Fruit fly (Drosophila melanogaster) whole organism, embryonic: ENCODE data around the gene SNRPG.

Experiments used
- ATbp ChIP-seq: fragments of 200-800 bp; sonication (Bioruptor generic); optimal IDR thresholded peaks from 2 replicates; lab custom pipeline; 2017; ENCODE audit warnings: missing biosample characterization, mild to moderate bottlenecking, missing genetic modification characterization, missing genetic modification reagents
- Aef1 ChIP-seq: fragments of 200-800 bp; sonication (Bioruptor generic); IDR thresholded peaks from 3 replicates; pipeline ENCODE4 v1.3.6; 2022; ENCODE audit warnings: missing biosample characterization, missing genetic modification characterization
- CG12744 ChIP-seq: fragments of 200-800 bp; sonication (Bioruptor generic); optimal IDR thresholded peaks from 2 replicates; lab custom pipeline; 2016; ENCODE audit warnings: missing biosample characterization, missing genetic modification characterization
- CG13424 ChIP-seq: fragments of 200-800 bp; sonication (Bioruptor generic); optimal IDR thresholded peaks from 2 replicates; lab custom pipeline; 2019; ENCODE audit warnings: missing biosample characterization, mild to moderate bottlenecking, missing genetic modification characterization, moderate library complexity
- CG15269 ChIP-seq: fragments of 200-800 bp; sonication (Bioruptor generic); optimal IDR thresholded peaks from 2 replicates; lab custom pipeline; 2018; ENCODE audit warnings: missing biosample characterization, mild to moderate bottlenecking, missing genetic modification characterization, moderate library complexity
- CG16815 ChIP-seq: fragments of 200-800 bp; sonication (Bioruptor generic); optimal IDR thresholded peaks from 3 replicates; lab custom pipeline; 2017; ENCODE audit warnings: missing biosample characterization, mild to moderate bottlenecking, missing genetic modification characterization
- CG2199 ChIP-seq: fragments of 200-800 bp; sonication (Bioruptor generic); IDR thresholded peaks from 3 replicates; pipeline ENCODE4 v1.3.6; 2022; ENCODE audit warnings: missing biosample characterization, missing genetic modification characterization
- CG2678 ChIP-seq: fragments of 200-800 bp; sonication (Bioruptor generic); optimal IDR thresholded peaks from 3 replicates; lab custom pipeline; 2019; ENCODE audit warnings: missing biosample characterization, mild to moderate bottlenecking, missing genetic modification characterization, moderate library complexity
- CG30403 ChIP-seq: fragments of 200-800 bp; sonication (Bioruptor generic); optimal IDR thresholded peaks from 3 replicates; lab custom pipeline; 2016; ENCODE audit warnings: missing biosample characterization, missing genetic modification characterization
- CG31388 ChIP-seq: fragments of 200-800 bp; sonication (Bioruptor generic); optimal IDR thresholded peaks from 2 replicates; lab custom pipeline; 2016; ENCODE audit warnings: missing biosample characterization, missing genetic modification characterization
- CG4707 ChIP-seq: fragments of 200-800 bp; sonication (Bioruptor generic); optimal IDR thresholded peaks from 2 replicates; lab custom pipeline; 2018; ENCODE audit warnings: missing biosample characterization, mild to moderate bottlenecking, missing genetic modification characterization, moderate library complexity
- CG5180 ChIP-seq: fragments of 200-800 bp; sonication (Bioruptor generic); optimal IDR thresholded peaks from 3 replicates; lab custom pipeline; 2017; ENCODE audit warnings: missing biosample characterization, missing genetic modification characterization, mild to moderate bottlenecking, moderate library complexity, missing genetic modification reagents
- CG7357 ChIP-seq: fragments of 200-800 bp; sonication (Bioruptor generic); IDR thresholded peaks from 3 replicates; pipeline ENCODE4 v1.3.6; 2022; ENCODE audit warnings: missing biosample characterization, missing genetic modification characterization
- CG7839 ChIP-seq: fragments of 200-800 bp; sonication (Bioruptor generic); optimal IDR thresholded peaks from 3 replicates; lab custom pipeline; 2018; ENCODE audit warnings: missing biosample characterization, mild to moderate bottlenecking, missing genetic modification characterization, moderate library complexity
- CG9932 ChIP-seq: fragments of 200-800 bp; sonication (Bioruptor generic); IDR thresholded peaks from 2 replicates; pipeline ENCODE4 v1.3.6; 2022; ENCODE audit warnings: missing biosample characterization, missing genetic modification characterization
- Dp ChIP-seq: fragments of 200-800 bp; sonication (Bioruptor generic); optimal IDR thresholded peaks from 2 replicates; lab custom pipeline; 2018; ENCODE audit warnings: missing biosample characterization, mild to moderate bottlenecking, missing genetic modification characterization, moderate library complexity
- HmgZ ChIP-seq: fragments of 200-800 bp; sonication (Bioruptor generic); optimal IDR thresholded peaks from 2 replicates; lab custom pipeline; 2018; ENCODE audit warnings: missing biosample characterization, mild to moderate bottlenecking, missing genetic modification characterization
- Mrtf ChIP-seq: fragments of 200-800 bp; sonication (Bioruptor generic); IDR thresholded peaks from 3 replicates; pipeline ENCODE4 v1.3.6; 2022; ENCODE audit warnings: missing biosample characterization, missing genetic modification characterization
- Neu2 ChIP-seq: fragments of 200-800 bp; sonication (Bioruptor generic); optimal IDR thresholded peaks from 3 replicates; lab custom pipeline; 2016; ENCODE audit warnings: missing biosample characterization, missing genetic modification characterization, borderline replicate concordance
- Rfx ChIP-seq: fragments of 200-800 bp; sonication (Bioruptor generic); IDR thresholded peaks from 2 replicates; pipeline ENCODE4 v1.3.6; 2022; ENCODE audit warnings: missing biosample characterization, missing genetic modification characterization
- Six4 ChIP-seq: fragments of 200-800 bp; sonication (Bioruptor generic); optimal IDR thresholded peaks from 2 replicates; lab custom pipeline; 2016; ENCODE audit warnings: missing biosample characterization, missing genetic modification characterization
- Stat92E ChIP-seq, 3 experiments: fragments of >200 bp in 2 of 3; fragments of 200-800 bp in 1 of 3; sonication (Bioruptor generic) in 1 of 3; optimal IDR thresholded peaks; 2 replicates each; lab custom pipeline; 2017 to 2019; ENCODE audit warnings: missing biosample characterization in 3 of 3, missing genetic modification characterization in 3 of 3, mild to moderate bottlenecking in 1 of 3, moderate library complexity in 1 of 3
- Vsx1 ChIP-seq: fragments of 200-800 bp; sonication (Bioruptor generic); optimal IDR thresholded peaks from 2 replicates; lab custom pipeline; 2017; ENCODE audit warnings: missing biosample characterization, mild to moderate bottlenecking, missing genetic modification characterization, missing genetic modification reagents
- caup ChIP-seq: fragments of 200-800 bp; sonication (Bioruptor generic); optimal IDR thresholded peaks from 3 replicates; lab custom pipeline; 2017; ENCODE audit warnings: missing biosample characterization, mild to moderate bottlenecking, missing genetic modification characterization, moderate library complexity; ENCODE audit not compliant: severe bottlenecking
- chinmo ChIP-seq: fragments of 200-800 bp; sonication (Bioruptor generic); IDR thresholded peaks from 4 replicates; pipeline ENCODE4 v1.3.6; 2022; ENCODE audit warnings: missing biosample characterization, missing genetic modification characterization; ENCODE audit not compliant: partially characterized antibody
- dpn ChIP-seq, 2 experiments: fragments of 200-800 bp; sonication (Bioruptor generic); optimal IDR thresholded peaks; 3 replicates each; lab custom pipeline; 2016; ENCODE audit warnings: missing biosample characterization in 2 of 2, missing genetic modification characterization in 2 of 2
- en ChIP-seq: fragments of 200-800 bp; sonication (Bioruptor generic); optimal IDR thresholded peaks from 2 replicates; lab custom pipeline; 2016; ENCODE audit warnings: missing biosample characterization, missing genetic modification characterization
- eve ChIP-seq, 2 experiments: fragments of >200 bp; optimal IDR thresholded peaks; 2 replicates each; lab custom pipeline; 2017; ENCODE audit warnings: missing biosample characterization in 2 of 2, missing genetic modification characterization in 2 of 2
- exex ChIP-seq: fragments of 200-800 bp; sonication (Bioruptor generic); optimal IDR thresholded peaks from 4 replicates; lab custom pipeline; 2018; ENCODE audit warnings: missing biosample characterization, mild to moderate bottlenecking, missing genetic modification characterization, moderate library complexity
- fd64A ChIP-seq: fragments of 200-800 bp; sonication (Bioruptor generic); optimal IDR thresholded peaks from 3 replicates; lab custom pipeline; 2018; ENCODE audit warnings: missing biosample characterization, mild to moderate bottlenecking, missing genetic modification characterization
- fru ChIP-seq: fragments of >200 bp; optimal IDR thresholded peaks from 2 replicates; lab custom pipeline; 2017
- gsb-n ChIP-seq: fragments of 200-800 bp; sonication (Bioruptor generic); optimal IDR thresholded peaks from 3 replicates; lab custom pipeline; 2018; ENCODE audit warnings: missing biosample characterization, mild to moderate bottlenecking, missing genetic modification characterization
- klu ChIP-seq: fragments of 200-800 bp; sonication (Bioruptor generic); IDR thresholded peaks from 2 replicates; pipeline ENCODE4 v1.3.6; 2022; ENCODE audit warnings: missing biosample characterization, missing genetic modification characterization
- lola ChIP-seq, 3 experiments: fragments of >200 bp in 2 of 3; fragments of 200-800 bp in 1 of 3; sonication (Bioruptor generic) in 1 of 3; optimal IDR thresholded peaks; 2 replicates each; lab custom pipeline; 2017 to 2019; ENCODE audit warnings: missing biosample characterization in 3 of 3, missing genetic modification characterization in 3 of 3, mild to moderate bottlenecking in 1 of 3, moderate library complexity in 1 of 3
- maf-S ChIP-seq: fragments of 200-800 bp; sonication (Bioruptor generic); optimal IDR thresholded peaks from 2 replicates; lab custom pipeline; 2016; ENCODE audit warnings: missing biosample characterization, missing genetic modification characterization
- otp ChIP-seq: fragments of 200-800 bp; sonication (Bioruptor generic); IDR thresholded peaks from 3 replicates; pipeline ENCODE4, ENCODE4 v1.3.6; 2022; ENCODE audit warnings: missing biosample characterization, missing genetic modification characterization
- salm ChIP-seq: fragments of 200-800 bp; sonication (Bioruptor generic); optimal IDR thresholded peaks from 2 replicates; lab custom pipeline; 2018; ENCODE audit warnings: missing biosample characterization, mild to moderate bottlenecking, missing genetic modification characterization
- sim ChIP-seq: fragments of 200-800 bp; sonication (Bioruptor generic); IDR thresholded peaks from 2 replicates; pipeline ENCODE4 v1.3.6; 2022; ENCODE audit warnings: missing biosample characterization, missing genetic modification characterization
- sna ChIP-seq: fragments of 200-800 bp; sonication (Bioruptor generic); IDR thresholded peaks from 2 replicates; pipeline ENCODE4 v1.3.6; 2022; ENCODE audit warnings: missing biosample characterization, missing genetic modification characterization; ENCODE audit not compliant: partially characterized antibody
- ssp ChIP-seq: fragments of 200-800 bp; sonication (Bioruptor generic); IDR thresholded peaks from 2 replicates; pipeline ENCODE4 v1.3.6; 2022; ENCODE audit warnings: missing biosample characterization, missing genetic modification characterization
- sug ChIP-seq: fragments of 200-800 bp; optimal IDR thresholded peaks from 2 replicates; lab custom pipeline; 2019; ENCODE audit warnings: missing biosample characterization, mild to moderate bottlenecking, missing genetic modification characterization, moderate library complexity
- tll ChIP-seq, 2 experiments: fragments of 200-800 bp in 1 of 2; fragments of >200 bp in 1 of 2; sonication (Bioruptor generic) in 1 of 2; optimal IDR thresholded peaks; 2 replicates each; lab custom pipeline; 2017 to 2019; ENCODE audit warnings: missing biosample characterization in 2 of 2, missing genetic modification characterization in 2 of 2, mild to moderate bottlenecking in 1 of 2, moderate library complexity in 1 of 2
- tx ChIP-seq: fragments of 200-800 bp; sonication (Bioruptor generic); optimal IDR thresholded peaks from 2 replicates; lab custom pipeline; 2016; ENCODE audit warnings: missing biosample characterization, missing genetic modification characterization
- wdn ChIP-seq: fragments of 200-800 bp; sonication (Bioruptor generic); IDR thresholded peaks from 2 replicates; pipeline ENCODE4 v1.3.6; 2022; ENCODE audit warnings: missing biosample characterization, missing genetic modification characterization
- z ChIP-seq: fragments of 200-800 bp; sonication (Bioruptor generic); IDR thresholded peaks from 3 replicates; pipeline ENCODE4 v1.3.6; 2022; ENCODE audit warnings: missing biosample characterization, missing genetic modification characterization
- zen ChIP-seq: fragments of 200-800 bp; sonication (Bioruptor generic); optimal IDR thresholded peaks from 3 replicates; lab custom pipeline; 2018; ENCODE audit warnings: missing biosample characterization, mild to moderate bottlenecking, missing genetic modification characterization, moderate library complexity
- zfh2 ChIP-seq: fragments of 200-800 bp; sonication (Bioruptor generic); optimal IDR thresholded peaks from 2 replicates; lab custom pipeline; 2016; ENCODE audit warnings: missing biosample characterization, missing genetic modification characterization

Gene SNRPG

DNA sequence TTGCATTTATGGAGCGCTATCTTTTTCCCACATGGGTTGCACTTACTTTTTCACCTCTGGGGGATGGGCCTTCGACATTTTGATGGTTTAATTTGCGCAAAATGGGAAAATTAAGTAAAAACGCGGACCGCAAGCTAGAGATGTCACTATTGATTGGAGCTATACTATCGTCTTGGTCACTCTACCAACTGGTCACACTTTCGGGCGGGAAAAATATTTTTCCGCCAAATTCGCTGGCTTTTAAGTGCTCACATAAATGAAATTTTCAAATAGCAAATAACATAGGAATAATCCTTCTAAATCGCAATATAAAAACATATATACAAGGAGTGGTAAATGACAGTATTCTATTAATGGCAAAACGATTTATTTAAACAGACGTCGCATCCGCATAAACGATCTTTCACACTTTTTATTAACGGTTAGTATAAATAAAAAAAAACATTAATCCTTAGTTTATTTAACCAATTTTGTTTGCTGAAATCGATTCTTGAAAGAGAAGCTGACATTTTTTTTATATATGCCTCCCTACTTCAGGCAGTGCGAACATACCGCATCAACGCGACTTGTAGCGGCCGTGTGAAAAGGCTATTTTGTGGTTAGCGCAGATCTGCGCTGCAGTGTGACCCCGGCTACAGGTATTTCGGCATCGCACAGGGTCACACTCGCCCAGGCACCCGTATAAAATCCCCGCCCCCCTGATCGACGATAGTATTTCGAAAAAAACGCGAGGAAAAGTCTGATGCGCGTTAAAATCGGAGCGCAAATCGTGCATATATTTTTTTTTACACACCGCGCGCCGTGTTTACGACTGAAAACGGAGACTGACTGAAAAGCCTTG is at the start of gene SNRPG, which contains the start of gene mthl1 (continued):
- TF ChIP-seq Neu2 (GFP tag; lab: Kevin White, UChicago) (no peak), Aef1 (GFP tag; lab: Robert Waterston, UW) (peak; percentile 95), chinmo (GFP tag; lab: Robert Waterston, UW) (peak; percentile 72; the same call in 2 of the 4 replicates), CG15269 (tag; lab: Kevin White, UChicago) (peak; percentile 74), klu (GFP tag; lab: Robert Waterston, UW) (peak; percentile 89), sim (GFP tag; lab: Robert Waterston, UW) (peak; percentile 60; the same call in 1 of the 2 replicates), Stat92E (GFP tag; optimal IDR thresholded peaks at IDR 0.05; lab: Kevin White, UChicago) (no peak), Vsx1 (GFP tag; lab: Kevin White, UChicago) (no peak), wdn (GFP tag; lab: Robert Waterston, UW) (peak; percentile 90), CG13424 (tag; lab: Kevin White, UChicago) (peak; percentile 72), HmgZ (tag; lab: Kevin White, UChicago) (peak; percentile 37), dpn (GFP tag; optimal IDR thresholded peaks at IDR 0.05; lab: Kevin White, UChicago) (peak; percentile 38 to 81), CG4707 (GFP tag; lab: Kevin White, UChicago) (no peak), Rfx (GFP tag; lab: Robert Waterston, UW) (peak; percentile 96), CG2678 (tag; lab: Kevin White, UChicago) (peak; percentile 78), sug (tag; lab: Kevin White, UChicago) (peak; percentile 43), eve (GFP tag; optimal IDR thresholded peaks at IDR 0.05; lab: Kevin White, UChicago) (no peak), CG31388 (GFP tag; lab: Kevin White, UChicago) (peak; percentile 68), CG5180 (peak; percentile 17), maf-S (GFP tag; lab: Kevin White, UChicago) (peak; percentile 75), zen (peak; percentile 59), CG16815 (GFP tag; lab: Kevin White, UChicago) (peak; percentile 83), CG7839 (peak; percentile 85), zfh2 (GFP tag; lab: Kevin White, UChicago) (peak; percentile 88), ATbp (no peak), gsb-n (tag; lab: Kevin White, UChicago) (peak; percentile 55), z (GFP tag; lab: Robert Waterston, UW) (0 out of 3 replicates have a peak, but pooled peaks have one; percentile 16), fd64A (peak; percentile 51), Mrtf (GFP tag; lab: Robert Waterston, UW) (peak; percentile 95), tx (GFP tag; lab: Kevin White, UChicago) (peak; percentile 77), lola (GFP tag; optimal IDR thresholded peaks at IDR 0.05; lab: Kevin White, UChicago) (peak in 2 of 3 experiments; percentile 55 to 74), tll (GFP tag; optimal IDR thresholded peaks at IDR 0.05; lab: Kevin White, UChicago) (peak in 1 of 2 experiments; percentile 62), sna (GFP tag; lab: Robert Waterston, UW) (peak; percentile 36; the same call in 1 of the 2 replicates), salm (tag; lab: Kevin White, UChicago) (no peak), Dp (GFP tag; lab: Kevin White, UChicago) (peak; percentile 62), Six4 (GFP tag; lab: Kevin White, UChicago) (peak; percentile 33), fru (lab: Kevin White, UChicago) (no peak), CG12744 (GFP tag; lab: Kevin White, UChicago) (peak; percentile 3), CG2199 (GFP tag; lab: Robert Waterston, UW) (peak; percentile 72; the same call in 1 of the 3 replicates), CG7357 (GFP tag; lab: Robert Waterston, UW) (peak; percentile 100), exex (tag; lab: Kevin White, UChicago) (no peak), ssp (GFP tag; lab: Robert Waterston, UW) (peak; percentile 99), caup (GFP tag; lab: Kevin White, UChicago) (peak; percentile 68), CG30403 (GFP tag; lab: Kevin White, UChicago) (peak; percentile 86), CG9932 (peak; percentile 95), otp (peak; percentile 88), en (GFP tag; lab: Kevin White, UChicago) (no peak)
